Fruit fly (Drosophila melanogaster): ENCODE measurements around the gene CG2983.

The CG2983 gene

dm6 chr2L:2861140-2861884, 13.9 kb downstream of the CG2983 start (continued):
- TF ChIP-seq fd3F (GFP tag; optimal IDR thresholded peaks at IDR 0.05), result no peak
- TF ChIP-seq CG7745 (tag; optimal IDR thresholded peaks at IDR 0.05), result peak; percentile 46
- peak; percentile 12 for TF ChIP-seq salm (tag; optimal IDR thresholded peaks at IDR 0.05)
- TF ChIP-seq otp (GFP tag; IDR thresholded peaks at IDR 0.05), result 0 out of 3 replicates have a peak, but pooled peaks have one; percentile 30
- peak; percentile 21 for TF ChIP-seq HmgZ (tag; optimal IDR thresholded peaks at IDR 0.05)
- TF ChIP-seq seq (GFP tag; IDR thresholded peaks at IDR 0.05), result peak; percentile 25; the same call in 1 of the 2 replicates
- TF ChIP-seq gce (GFP tag; IDR thresholded peaks at IDR 0.05), result peak; percentile 11; the same call in 1 of the 3 replicates
- TF ChIP-seq dm (GFP tag; optimal IDR thresholded peaks at IDR 0.05), result no peak
- TF ChIP-seq eve (GFP tag; optimal IDR thresholded peaks at IDR 0.05), result no peak
- peak; percentile 13 for TF ChIP-seq CG33213 (GFP tag; optimal IDR thresholded peaks at IDR 0.05)
- TF ChIP-seq Adf1 (GFP tag; IDR thresholded peaks at IDR 0.05), result peak; percentile 18; the same call in 1 of the 2 replicates
- peak; percentile 71 for TF ChIP-seq sens (GFP tag)
- peak; percentile 23 for TF ChIP-seq Hmr (GFP tag; optimal IDR thresholded peaks at IDR 0.05)
- peak; percentile 47 for TF ChIP-seq CG15601 (tag; optimal IDR thresholded peaks at IDR 0.05)
- peak; percentile 34 for TF ChIP-seq CG15696 (tag; optimal IDR thresholded peaks at IDR 0.05)
- TF ChIP-seq CG16815 (GFP tag; optimal IDR thresholded peaks at IDR 0.05), result no peak
- 0 out of 2 replicates have a peak, but pooled peaks have one; percentile 4 for TF ChIP-seq sens-2 (GFP tag; IDR thresholded peaks at IDR 0.05)
- TF ChIP-seq exex (tag; optimal IDR thresholded peaks at IDR 0.05), result no peak
- TF ChIP-seq pfk (GFP tag; optimal IDR thresholded peaks at IDR 0.05), result peak; percentile 22
- TF ChIP-seq onecut (GFP tag; IDR thresholded peaks at IDR 0.05), result peak; percentile 19; the same call in 1 of the 2 replicates
- peak; percentile 50 for TF ChIP-seq CG12071 (GFP tag; optimal IDR thresholded peaks at IDR 0.05)
- no peak for TF ChIP-seq wor (GFP tag; IDR thresholded peaks at IDR 0.05)
- TF ChIP-seq Dip2 (GFP tag; IDR thresholded peaks at IDR 0.05), result no peak
- peak; percentile 39; the same call in 1 of the 2 replicates for TF ChIP-seq Xrp1 (GFP tag; IDR thresholded peaks at IDR 0.05)
- TF ChIP-seq Blimp-1 (GFP tag; optimal IDR thresholded peaks at IDR 0.05), result peak; percentile 7
- TF ChIP-seq CG2678 (tag; optimal IDR thresholded peaks at IDR 0.05), result no peak
- peak; percentile 5 for TF ChIP-seq PHDP (tag; optimal IDR thresholded peaks at IDR 0.05)

- TF ChIP-seq so (GFP tag; IDR thresholded peaks at IDR 0.05) (peak; percentile 55; the same call in 1 of the 3 replicates), Sin3A (optimal IDR thresholded peaks at IDR 0.05) (no peak), caup (GFP tag; optimal IDR thresholded peaks at IDR 0.05; ENCODE audit: severe bottlenecking) (peak; percentile 42), Gsc (GFP tag; IDR thresholded peaks at IDR 0.05) (no peak), CG16863 (GFP tag; optimal IDR thresholded peaks at IDR 0.05) (no peak), mirr (GFP tag; optimal IDR thresholded peaks at IDR 0.05) (peak; percentile 13), Xrp1 (GFP tag; IDR thresholded peaks at IDR 0.05) (no peak; the same call in 1 of the 2 replicates), Sox100B (GFP tag; optimal IDR thresholded peaks at IDR 0.05) (no peak), Myb (GFP tag; optimal IDR thresholded peaks at IDR 0.05) (no peak), amos (GFP tag; IDR thresholded peaks at IDR 0.05; ENCODE audit: partially characterized antibody) (peak; percentile 60; the same call in 1 of the 2 replicates), wor (GFP tag; IDR thresholded peaks at IDR 0.05) (no peak), lola (GFP tag; optimal IDR thresholded peaks at IDR 0.05) (peak in 1 of 3 experiments; percentile 1), exex (tag; optimal IDR thresholded peaks at IDR 0.05) (no peak), CG17802 (tag; optimal IDR thresholded peaks at IDR 0.05) (no peak), CG7928 (GFP tag; optimal IDR thresholded peaks at IDR 0.05) (no peak), pita (GFP tag; optimal IDR thresholded peaks at IDR 0.05) (no peak), Blimp-1 (GFP tag; optimal IDR thresholded peaks at IDR 0.05) (no peak), aop (GFP tag; IDR thresholded peaks at IDR 0.05) (no peak), NK7.1 (GFP tag; optimal IDR thresholded peaks at IDR 0.05) (no peak), lov (optimal IDR thresholded peaks at IDR 0.05) (no peak), lov (GFP tag; IDR thresholded peaks at IDR 0.05) (no peak), ash1 (GFP tag; optimal IDR thresholded peaks at IDR 0.05) (no peak), Usf (GFP tag; optimal IDR thresholded peaks at IDR 0.05) (no peak), CG7987 (GFP tag; optimal IDR thresholded peaks at IDR 0.05) (no peak), sob (GFP tag; IDR thresholded peaks at IDR 0.05) (no peak)
These were observed 14.6 kb downstream of the CG2983 start for dm6 chr2L:2861885-2862620.

Measured in whole organism, embryonic.